Fruit fly (Drosophila melanogaster) whole organism, pupa: Measurements from ENCODE around the gene ValRS-m.
A peak's percentile ranks its signal among the peaks of the same experiment; 100 is the strongest.

Experiments used
- CG10348 ChIP-seq: fragments of 200-800 bp; sonication (Bioruptor generic); IDR thresholded peaks from 2 replicates; pipeline ENCODE4 v1.3.6; 2022; ENCODE audit warnings: missing biosample characterization, missing genetic modification characterization
- CG12605 ChIP-seq: fragments of 200-800 bp; sonication (Bioruptor generic); IDR thresholded peaks from 2 replicates; pipeline ENCODE4 v1.3.6; 2022; ENCODE audit warnings: missing biosample characterization, missing genetic modification characterization
- CG13204 ChIP-seq: fragments of 200-800 bp; sonication (Bioruptor generic); optimal IDR thresholded peaks from 2 replicates; lab custom pipeline; 2018; ENCODE audit warnings: missing biosample characterization, mild to moderate bottlenecking, missing genetic modification characterization, moderate library complexity
- CG14655 ChIP-seq: fragments of 200-800 bp; sonication (Bioruptor generic); optimal IDR thresholded peaks from 3 replicates; lab custom pipeline; 2017; ENCODE audit warnings: mild to moderate bottlenecking, missing biosample characterization, missing genetic modification reagents, missing genetic modification characterization
- CG15710 ChIP-seq: fragments of 200-800 bp; sonication (Bioruptor generic); optimal IDR thresholded peaks from 2 replicates; lab custom pipeline; 2018; ENCODE audit warnings: missing biosample characterization, mild to moderate bottlenecking, missing genetic modification characterization, moderate library complexity
- CG17806 ChIP-seq: fragments of 200-800 bp; sonication (Bioruptor generic); optimal IDR thresholded peaks from 2 replicates; lab custom pipeline; 2018; ENCODE audit warnings: missing biosample characterization, mild to moderate bottlenecking, missing genetic modification characterization, moderate library complexity
- CG32121 ChIP-seq: fragments of 200-800 bp; sonication (Bioruptor generic); IDR thresholded peaks from 2 replicates; pipeline ENCODE4 v1.3.6; 2022; ENCODE audit warnings: missing biosample characterization, missing genetic modification characterization
- CG34367 ChIP-seq: fragments of 200-800 bp; sonication (Bioruptor generic); optimal IDR thresholded peaks from 2 replicates; lab custom pipeline; 2018; ENCODE audit warnings: missing biosample characterization, mild to moderate bottlenecking, missing genetic modification characterization
- CG4496 ChIP-seq: fragments of 200-800 bp; sonication (Bioruptor generic); IDR thresholded peaks from 3 replicates; pipeline ENCODE4 v1.3.6; 2022; ENCODE audit warnings: missing biosample characterization, missing genetic modification characterization
- CG8159 ChIP-seq: fragments of 200-800 bp; sonication (Bioruptor generic); optimal IDR thresholded peaks from 3 replicates; lab custom pipeline; 2018; ENCODE audit warnings: missing biosample characterization, mild to moderate bottlenecking, missing genetic modification characterization, moderate library complexity
- CG8301 ChIP-seq: fragments of 200-800 bp; sonication (Bioruptor generic); optimal IDR thresholded peaks from 2 replicates; lab custom pipeline; 2018; ENCODE audit warnings: missing biosample characterization, mild to moderate bottlenecking, missing genetic modification characterization
- CG9948 ChIP-seq: fragments of 200-800 bp; sonication (Bioruptor generic); optimal IDR thresholded peaks from 2 replicates; lab custom pipeline; 2018; ENCODE audit warnings: missing biosample characterization, mild to moderate bottlenecking, missing genetic modification characterization, moderate library complexity
- D1 ChIP-seq: fragments of 200-800 bp; sonication (Bioruptor generic); optimal IDR thresholded peaks from 2 replicates; lab custom pipeline; 2018; ENCODE audit warnings: missing biosample characterization, mild to moderate bottlenecking, missing genetic modification characterization, moderate library complexity
- EcR ChIP-seq: fragments of 200-800 bp; sonication (Bioruptor generic); optimal IDR thresholded peaks from 3 replicates; lab custom pipeline; 2019; ENCODE audit warnings: missing biosample characterization, missing genetic modification characterization, mild to moderate bottlenecking, moderate library complexity, missing genetic modification reagents
- Ets98B ChIP-seq: fragments of 200-800 bp; sonication (Bioruptor generic); IDR thresholded peaks from 2 replicates; pipeline ENCODE4 v1.3.6; 2022; ENCODE audit warnings: missing biosample characterization, missing genetic modification characterization
- Pif1A ChIP-seq: fragments of 200-800 bp; sonication (Bioruptor generic); optimal IDR thresholded peaks from 3 replicates; lab custom pipeline; 2016; ENCODE audit warnings: missing biosample characterization, missing genetic modification characterization
- Pif1B ChIP-seq: fragments of 200-800 bp; sonication (Bioruptor generic); optimal IDR thresholded peaks from 3 replicates; lab custom pipeline; 2016; ENCODE audit warnings: missing biosample characterization, missing genetic modification characterization
- Snoo ChIP-seq: fragments of 200-800 bp; sonication (Bioruptor generic); optimal IDR thresholded peaks from 3 replicates; lab custom pipeline; 2017; ENCODE audit warnings: missing biosample characterization, mild to moderate bottlenecking, missing genetic modification characterization, inconsistent platforms
- fd96Ca ChIP-seq: fragments of 200-800 bp; sonication (Bioruptor generic); IDR thresholded peaks from 3 replicates; pipeline ENCODE4 v1.3.6; 2022; ENCODE audit warnings: missing biosample characterization, missing genetic modification characterization
- gl ChIP-seq: fragments of 200-800 bp; sonication (Bioruptor generic); optimal IDR thresholded peaks from 2 replicates; lab custom pipeline; 2018; ENCODE audit warnings: missing biosample characterization, mild to moderate bottlenecking, missing genetic modification characterization
- rn ChIP-seq: fragments of 200-800 bp; sonication (Bioruptor generic); IDR thresholded peaks from 2 replicates; pipeline ENCODE4 v1.3.6; 2022; ENCODE audit warnings: missing biosample characterization, missing genetic modification characterization

The ValRS-m gene

DNA sequence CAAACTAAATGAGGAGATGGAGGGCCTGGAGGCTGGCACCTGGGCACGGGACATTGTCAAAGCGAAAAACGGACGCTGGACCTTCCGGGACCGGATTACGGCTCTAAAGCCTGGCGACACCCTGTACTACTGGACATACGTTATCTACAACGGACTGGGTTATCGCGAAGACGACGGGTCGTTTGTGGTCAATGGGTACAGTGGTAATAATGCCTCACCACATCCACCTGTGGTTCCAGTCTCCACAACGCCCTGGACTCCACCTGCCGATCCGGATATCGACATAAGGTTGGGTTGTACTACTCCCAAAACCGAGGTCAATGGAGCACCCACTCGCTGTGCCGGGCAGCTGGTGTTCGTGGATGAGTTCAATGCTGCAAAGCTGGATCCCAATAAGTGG, 9.4 kb downstream of the ValRS-m start:
- TF ChIP-seq EcR (GFP tag; lab: Kevin White, UChicago) (no peak), CG8301 (tag; lab: Kevin White, UChicago) (no peak), Snoo (tag; lab: Kevin White, UChicago) (no peak), Pif1B (no peak), CG12605 (no peak), Ets98B (no peak), CG13204 (GFP tag; lab: Kevin White, UChicago) (no peak), CG32121 (GFP tag; lab: Robert Waterston, UW) (no peak), Pif1A (GFP tag; lab: Kevin White, UChicago) (no peak), CG15710 (tag; lab: Kevin White, UChicago) (no peak), CG9948 (no peak), CG4496 (GFP tag; lab: Robert Waterston, UW) (no peak), CG14655 (GFP tag; lab: Kevin White, UChicago) (no peak), CG8159 (tag; lab: Kevin White, UChicago) (no peak), CG17806 (tag; lab: Kevin White, UChicago) (no peak), CG34367 (tag; lab: Kevin White, UChicago) (no peak), gl (tag; lab: Kevin White, UChicago) (no peak), fd96Ca (GFP tag; lab: Robert Waterston, UW) (no peak), D1 (tag; lab: Kevin White, UChicago) (no peak), CG10348 (GFP tag; lab: Robert Waterston, UW) (no peak)

DNA sequence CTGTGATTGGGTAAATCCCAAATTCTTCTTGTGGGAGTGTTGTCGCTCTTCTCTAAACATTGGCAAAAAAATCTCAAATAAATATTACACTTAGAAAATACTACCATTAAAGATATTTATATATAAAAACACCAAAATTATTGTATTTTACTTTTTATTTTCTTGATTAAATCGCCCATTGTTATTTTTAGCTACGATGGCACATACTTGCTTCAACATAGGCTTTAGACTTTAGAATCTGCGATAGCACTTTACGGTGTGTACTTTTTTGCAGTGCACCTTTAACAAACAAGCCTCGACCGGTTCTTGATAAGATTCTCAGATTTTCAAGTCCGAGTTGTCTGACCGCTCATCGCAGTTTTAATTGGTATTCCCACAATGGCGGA, 9.9 kb downstream of the ValRS-m start, which contains the start of gene GNBP3:
Gene GNBP3 (plus strand): TSS at position 374 of the 386 bp plus-strand sequence.
- TF ChIP-seq CG9948 (peak; percentile 88), CG8159 (tag; lab: Kevin White, UChicago) (peak; percentile 94), rn (GFP tag; lab: Robert Waterston, UW) (peak; percentile 42; the same call in 1 of the 2 replicates), CG12605 (peak; percentile 89), CG10348 (GFP tag; lab: Robert Waterston, UW) (no peak), CG14655 (GFP tag; lab: Kevin White, UChicago) (peak; percentile 95), CG13204 (GFP tag; lab: Kevin White, UChicago) (peak; percentile 84), CG32121 (GFP tag; lab: Robert Waterston, UW) (peak; percentile 20; the same call in 1 of the 2 replicates), CG34367 (tag; lab: Kevin White, UChicago) (peak; percentile 88), CG17806 (tag; lab: Kevin White, UChicago) (peak; percentile 92), CG4496 (GFP tag; lab: Robert Waterston, UW) (peak; percentile 92), fd96Ca (GFP tag; lab: Robert Waterston, UW) (peak; percentile 91), gl (tag; lab: Kevin White, UChicago) (peak; percentile 83), CG8301 (tag; lab: Kevin White, UChicago) (peak; percentile 93), Pif1A (GFP tag; lab: Kevin White, UChicago) (no peak), Pif1B (peak; percentile 97), EcR (GFP tag; lab: Kevin White, UChicago) (peak; percentile 85), D1 (tag; lab: Kevin White, UChicago) (no peak), Ets98B (peak; percentile 90), Snoo (tag; lab: Kevin White, UChicago) (peak; percentile 96), CG15710 (tag; lab: Kevin White, UChicago) (peak; percentile 88)

DNA sequence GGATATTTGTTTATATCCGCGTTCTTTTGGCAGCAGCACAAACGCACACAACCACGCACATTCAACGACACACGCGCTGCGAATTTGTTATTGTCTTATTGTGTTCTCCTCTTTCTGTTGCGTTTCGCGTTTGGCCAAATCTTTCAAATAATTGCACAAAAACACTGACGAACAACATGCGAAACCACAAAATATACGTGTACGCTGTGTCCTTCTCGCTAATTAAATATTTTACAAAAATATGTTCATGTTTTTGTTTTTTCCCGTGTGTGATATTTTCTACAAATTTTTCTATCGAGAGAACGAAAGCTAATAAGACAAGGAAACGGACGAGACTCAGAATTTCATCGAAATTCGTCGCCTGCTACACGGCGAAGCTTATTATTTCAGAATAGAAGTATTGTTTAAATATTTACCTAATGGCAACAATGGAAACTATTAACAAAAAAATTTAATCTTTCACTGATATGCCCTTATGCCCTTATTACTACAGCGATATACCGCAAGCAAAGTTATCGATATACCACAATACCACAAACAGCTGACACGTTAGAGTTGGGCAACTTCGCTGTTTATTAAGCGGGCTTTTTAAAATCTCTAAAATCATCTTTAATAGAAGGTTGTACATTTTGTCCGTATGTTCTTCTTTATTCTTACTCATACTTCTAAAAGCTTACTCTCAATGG, 10.5 kb downstream of the ValRS-m start, which contains the start of the genes CG43783 and orb2:
Gene CG43783 (minus strand): TSS at position 311 of the 686 bp plus-strand sequence.
Gene orb2 (minus strand): TSS at position 502 of the 686 bp plus-strand sequence.
- no peak for TF ChIP-seq CG8301 (tag; lab: Kevin White, UChicago)
- TF ChIP-seq Pif1A (GFP tag; lab: Kevin White, UChicago), result no peak
- TF ChIP-seq EcR (GFP tag; lab: Kevin White, UChicago), result no peak
- TF ChIP-seq CG9948, result no peak
- no peak for TF ChIP-seq CG14655 (GFP tag; lab: Kevin White, UChicago)
- no peak for TF ChIP-seq Ets98B
- TF ChIP-seq D1 (tag; lab: Kevin White, UChicago), result no peak

DNA sequence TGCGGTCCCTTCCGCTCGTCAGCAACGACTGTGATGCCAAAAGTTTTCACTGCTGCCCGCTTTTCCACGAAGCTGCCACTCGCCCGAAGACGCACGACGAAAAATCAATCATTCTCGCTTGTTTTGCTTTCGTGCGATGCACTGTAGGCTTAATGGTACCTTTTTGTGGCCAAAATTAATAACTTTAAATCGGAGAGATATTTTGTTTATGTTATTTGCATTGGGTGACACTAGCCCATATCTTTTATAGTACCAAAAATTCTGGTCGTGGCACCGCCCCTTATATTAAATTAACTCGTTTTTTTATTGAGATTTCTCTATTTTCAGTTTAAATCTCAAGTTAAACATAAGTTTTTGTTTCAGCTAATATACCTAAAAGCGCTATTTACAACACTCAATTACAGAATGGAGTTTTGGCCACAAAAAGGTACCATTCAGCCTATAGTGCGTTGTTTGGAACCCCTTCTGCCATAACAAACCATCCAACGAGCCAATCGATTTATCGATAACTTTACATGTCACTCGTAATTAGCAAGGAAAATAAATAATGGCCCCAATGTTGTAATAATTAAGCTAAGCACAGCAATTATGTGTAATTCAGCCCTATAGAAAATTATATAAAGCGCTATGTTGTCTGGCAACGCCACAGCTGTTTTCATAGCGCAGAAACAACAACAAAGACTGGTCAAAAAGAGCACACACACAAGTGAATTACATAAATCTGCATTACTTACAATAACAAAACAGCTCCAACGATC, 11.2 kb downstream of the ValRS-m start:
- peak; percentile 40 for TF ChIP-seq Ets98B
- TF ChIP-seq CG15710 (tag; lab: Kevin White, UChicago), result peak; percentile 38
- TF ChIP-seq rn (GFP tag; lab: Robert Waterston, UW), result no peak
- peak; percentile 53 for TF ChIP-seq CG17806 (tag; lab: Kevin White, UChicago)
- peak; percentile 72 for TF ChIP-seq CG8159 (tag; lab: Kevin White, UChicago)
- TF ChIP-seq CG14655 (GFP tag; lab: Kevin White, UChicago), result peak; percentile 81
- peak; percentile 54 for TF ChIP-seq Pif1A (GFP tag; lab: Kevin White, UChicago)
- TF ChIP-seq fd96Ca (GFP tag; lab: Robert Waterston, UW), result peak; percentile 65
- TF ChIP-seq EcR (GFP tag; lab: Kevin White, UChicago), result no peak
- peak; percentile 34 for TF ChIP-seq CG34367 (tag; lab: Kevin White, UChicago)
- TF ChIP-seq CG4496 (GFP tag; lab: Robert Waterston, UW), result peak; percentile 75
- peak; percentile 21 for TF ChIP-seq gl (tag; lab: Kevin White, UChicago)
- peak; percentile 45 for TF ChIP-seq Pif1B
- no peak for TF ChIP-seq CG13204 (GFP tag; lab: Kevin White, UChicago)
- TF ChIP-seq CG9948, result peak; percentile 71
- peak; percentile 70 for TF ChIP-seq D1 (tag; lab: Kevin White, UChicago)
- TF ChIP-seq CG8301 (tag; lab: Kevin White, UChicago), result peak; percentile 83
- TF ChIP-seq CG10348 (GFP tag; lab: Robert Waterston, UW), result no peak
- no peak for TF ChIP-seq CG32121 (GFP tag; lab: Robert Waterston, UW)
- peak; percentile 41 for TF ChIP-seq Snoo (tag; lab: Kevin White, UChicago)
- TF ChIP-seq CG12605, result no peak
